Fruit fly (Drosophila melanogaster) whole organism, embryonic: ENCODE data around the gene CG43448.

Source experiments
- Aef1 ChIP-seq: fragments of 200-800 bp; sonication (Bioruptor generic); IDR thresholded peaks from 3 replicates; pipeline ENCODE4 v1.3.6; 2022; ENCODE audit warnings: missing biosample characterization, missing genetic modification characterization
- BtbVII ChIP-seq: fragments of 200-800 bp; sonication (Bioruptor generic); optimal IDR thresholded peaks from 3 replicates; lab custom pipeline; 2017; ENCODE audit warnings: missing biosample characterization, mild to moderate bottlenecking, missing genetic modification characterization
- CG12769 ChIP-seq: fragments of 200-800 bp; sonication (Bioruptor generic); optimal IDR thresholded peaks from 2 replicates; lab custom pipeline; 2019; ENCODE audit warnings: missing biosample characterization, mild to moderate bottlenecking, missing genetic modification characterization, moderate library complexity
- CG12942 ChIP-seq: fragments of 200-800 bp; sonication (Bioruptor generic); optimal IDR thresholded peaks from 3 replicates; lab custom pipeline; 2016; ENCODE audit warnings: missing biosample characterization, missing genetic modification characterization
- CG1603 ChIP-seq: fragments of 200-800 bp; sonication (Bioruptor generic); optimal IDR thresholded peaks from 2 replicates; lab custom pipeline; 2019; ENCODE audit warnings: missing biosample characterization, mild to moderate bottlenecking, missing genetic modification characterization, moderate library complexity
- CG16815 ChIP-seq: fragments of 200-800 bp; sonication (Bioruptor generic); optimal IDR thresholded peaks from 3 replicates; lab custom pipeline; 2017; ENCODE audit warnings: missing biosample characterization, mild to moderate bottlenecking, missing genetic modification characterization
- CG17612 ChIP-seq: fragments of 200-800 bp; sonication (Bioruptor generic); IDR thresholded peaks from 2 replicates; pipeline ENCODE4 v1.3.6; 2022; ENCODE audit warnings: missing biosample characterization, missing genetic modification characterization
- CG17912 ChIP-seq: fragments of 200-800 bp; sonication (Bioruptor generic); optimal IDR thresholded peaks from 2 replicates; lab custom pipeline; 2018; ENCODE audit warnings: missing biosample characterization, mild to moderate bottlenecking, missing genetic modification characterization
- CG18599 ChIP-seq: fragments of 200-800 bp; sonication (Bioruptor generic); optimal IDR thresholded peaks from 3 replicates; lab custom pipeline; 2017; ENCODE audit warnings: missing biosample characterization, missing genetic modification characterization, mild to moderate bottlenecking, moderate library complexity, missing genetic modification reagents
- CG2120 ChIP-seq: fragments of 200-800 bp; sonication (Bioruptor generic); optimal IDR thresholded peaks from 3 replicates; lab custom pipeline; 2016; ENCODE audit warnings: missing biosample characterization, missing genetic modification characterization
- CG2129 ChIP-seq: fragments of 200-800 bp; sonication (Bioruptor generic); IDR thresholded peaks from 2 replicates; pipeline ENCODE4 v1.3.6; 2022; ENCODE audit warnings: missing biosample characterization, missing genetic modification characterization; ENCODE audit not compliant: partially characterized antibody
- CG2199 ChIP-seq: fragments of 200-800 bp; sonication (Bioruptor generic); IDR thresholded peaks from 3 replicates; pipeline ENCODE4 v1.3.6; 2022; ENCODE audit warnings: missing biosample characterization, missing genetic modification characterization
- CG30403 ChIP-seq: fragments of 200-800 bp; sonication (Bioruptor generic); optimal IDR thresholded peaks from 3 replicates; lab custom pipeline; 2016; ENCODE audit warnings: missing biosample characterization, missing genetic modification characterization
- CG3065 ChIP-seq: fragments of 200-800 bp; sonication (Bioruptor generic); optimal IDR thresholded peaks from 2 replicates; lab custom pipeline; 2016; ENCODE audit warnings: missing biosample characterization, missing genetic modification characterization
- CG31224 ChIP-seq: fragments of 200-800 bp; sonication (Bioruptor generic); IDR thresholded peaks from 2 replicates; pipeline ENCODE4 v1.3.6; 2022; ENCODE audit warnings: missing biosample characterization, missing genetic modification characterization
- CG3726 ChIP-seq: fragments of 200-800 bp; sonication (Bioruptor generic); IDR thresholded peaks from 3 replicates; pipeline ENCODE4, ENCODE4 v1.3.6; 2022; ENCODE audit warnings: missing biosample characterization, missing genetic modification characterization
- CG4617 ChIP-seq: fragments of 200-800 bp; sonication (Bioruptor generic); optimal IDR thresholded peaks from 3 replicates; lab custom pipeline; 2016; ENCODE audit warnings: missing biosample characterization, missing genetic modification characterization, borderline replicate concordance
- CG4820 ChIP-seq: fragments of 200-800 bp; sonication (Bioruptor generic); optimal IDR thresholded peaks from 3 replicates; lab custom pipeline; 2016; ENCODE audit warnings: missing biosample characterization, missing genetic modification characterization
- CG6175 ChIP-seq: fragments of 200-800 bp; sonication (Bioruptor generic); IDR thresholded peaks from 3 replicates; pipeline ENCODE4 v1.3.6; 2022; ENCODE audit warnings: missing biosample characterization, missing genetic modification characterization
- CG6654 ChIP-seq: fragments of 200-800 bp; sonication (Bioruptor generic); optimal IDR thresholded peaks from 2 replicates; lab custom pipeline; 2017; ENCODE audit warnings: missing biosample characterization, mild to moderate bottlenecking, missing genetic modification characterization
- CG7372 ChIP-seq: fragments of 200-800 bp; sonication (Bioruptor generic); IDR thresholded peaks from 2 replicates; pipeline ENCODE4 v1.3.6; 2022; ENCODE audit warnings: missing biosample characterization, missing genetic modification characterization
- CG9876 ChIP-seq: fragments of 200-800 bp; sonication (Bioruptor generic); optimal IDR thresholded peaks from 2 replicates; lab custom pipeline; 2016; ENCODE audit warnings: missing biosample characterization, missing genetic modification characterization
- CHES-1-like ChIP-seq: fragments of 200-800 bp; sonication (Bioruptor generic); optimal IDR thresholded peaks from 2 replicates; lab custom pipeline; 2016; ENCODE audit warnings: missing biosample characterization, missing genetic modification characterization
- CTCF ChIP-seq: fragments of 200-800 bp; sonication (Bioruptor generic); optimal IDR thresholded peaks from 2 replicates; lab custom pipeline; 2017; ENCODE audit warnings: missing biosample characterization, mild to moderate bottlenecking, missing genetic modification characterization, moderate library complexity
- Dfd ChIP-seq, 2 experiments: fragments of >200 bp; optimal IDR thresholded peaks; 2 replicates each; lab custom pipeline; 2017; ENCODE audit warnings: missing biosample characterization in 2 of 2, missing genetic modification characterization in 2 of 2
- Elba2 ChIP-seq: fragments of 200-800 bp; sonication (Bioruptor generic); optimal IDR thresholded peaks from 3 replicates; lab custom pipeline; 2016; ENCODE audit warnings: missing biosample characterization, missing genetic modification characterization
- HLHmδ ChIP-seq: fragments of 200-800 bp; sonication (Bioruptor generic); optimal IDR thresholded peaks from 2 replicates; lab custom pipeline; 2018; ENCODE audit warnings: missing biosample characterization, mild to moderate bottlenecking, missing genetic modification characterization, moderate library complexity
- Hsf ChIP-seq: fragments of 200-800 bp; sonication (Bioruptor generic); optimal IDR thresholded peaks from 3 replicates; lab custom pipeline; 2016; ENCODE audit warnings: missing biosample characterization, missing genetic modification characterization
- Kr ChIP-seq: fragments of 200-800 bp; sonication (Bioruptor generic); optimal IDR thresholded peaks from 2 replicates; lab custom pipeline; 2017; ENCODE audit warnings: missing biosample characterization, mild to moderate bottlenecking, missing genetic modification characterization
- Mad ChIP-seq: fragments of 200-800 bp; sonication (Bioruptor generic); optimal IDR thresholded peaks from 2 replicates; lab custom pipeline; 2016; ENCODE audit warnings: missing biosample characterization, missing genetic modification characterization
- Mes4 ChIP-seq: fragments of 200-800 bp; sonication (Bioruptor generic); optimal IDR thresholded peaks from 2 replicates; lab custom pipeline; 2016; ENCODE audit warnings: missing biosample characterization, missing genetic modification characterization
- Side ChIP-seq: fragments of 200-800 bp; sonication (Bioruptor generic); optimal IDR thresholded peaks from 2 replicates; lab custom pipeline; 2016; ENCODE audit warnings: missing biosample characterization, missing genetic modification characterization
- Sox102F ChIP-seq: fragments of 200-800 bp; sonication (Bioruptor generic); optimal IDR thresholded peaks from 2 replicates; lab custom pipeline; 2018; ENCODE audit warnings: missing biosample characterization, mild to moderate bottlenecking, missing genetic modification characterization, moderate library complexity
- Sry-δ ChIP-seq: fragments of 200-800 bp; sonication (Bioruptor generic); optimal IDR thresholded peaks from 2 replicates; lab custom pipeline; 2016; ENCODE audit warnings: missing biosample characterization, missing genetic modification characterization
- Xbp1 ChIP-seq: fragments of 200-800 bp; sonication (Bioruptor generic); optimal IDR thresholded peaks from 3 replicates; lab custom pipeline; 2016; ENCODE audit warnings: missing biosample characterization, mild to moderate bottlenecking, missing genetic modification characterization
- caup ChIP-seq: fragments of 200-800 bp; sonication (Bioruptor generic); optimal IDR thresholded peaks from 3 replicates; lab custom pipeline; 2017; ENCODE audit warnings: missing biosample characterization, mild to moderate bottlenecking, missing genetic modification characterization, moderate library complexity; ENCODE audit not compliant: severe bottlenecking
- chm ChIP-seq: fragments of 200-800 bp; sonication (Bioruptor generic); IDR thresholded peaks from 2 replicates; pipeline ENCODE4 v1.3.6; 2022; ENCODE audit warnings: missing biosample characterization, missing genetic modification characterization
- crp ChIP-seq, 2 experiments: fragments of 200-800 bp; sonication (Bioruptor generic); optimal IDR thresholded peaks; 2 replicates in 1 of 2; 3 replicates in 1 of 2; lab custom pipeline; 2017; ENCODE audit warnings: missing biosample characterization in 2 of 2, missing genetic modification characterization in 2 of 2, mild to moderate bottlenecking in 1 of 2, moderate library complexity in 1 of 2
- da ChIP-seq: fragments of 200-800 bp; sonication (Bioruptor generic); optimal IDR thresholded peaks from 2 replicates; lab custom pipeline; 2016; ENCODE audit warnings: missing biosample characterization, missing genetic modification characterization
- dan ChIP-seq: fragments of 200-800 bp; sonication (Bioruptor generic); IDR thresholded peaks from 2 replicates; pipeline ENCODE4 v1.3.6; 2022; ENCODE audit warnings: missing biosample characterization, missing genetic modification characterization
- dpn ChIP-seq, 2 experiments: fragments of 200-800 bp; sonication (Bioruptor generic); optimal IDR thresholded peaks; 3 replicates each; lab custom pipeline; 2016; ENCODE audit warnings: missing biosample characterization in 2 of 2, missing genetic modification characterization in 2 of 2
- hbn ChIP-seq: fragments of 200-800 bp; sonication (Bioruptor generic); IDR thresholded peaks from 2 replicates; pipeline ENCODE4 v1.3.6; 2022; ENCODE audit warnings: missing biosample characterization, missing genetic modification characterization; ENCODE audit not compliant: partially characterized antibody
- knrl ChIP-seq: fragments of 200-800 bp; sonication (Bioruptor generic); IDR thresholded peaks from 3 replicates; pipeline ENCODE4 v1.3.6; 2022; ENCODE audit warnings: missing biosample characterization, missing genetic modification characterization; ENCODE audit not compliant: partially characterized antibody
- org-1 ChIP-seq: fragments of 200-800 bp; sonication (Bioruptor generic); optimal IDR thresholded peaks from 2 replicates; lab custom pipeline; 2017; ENCODE audit warnings: missing biosample characterization, missing genetic modification characterization
- psq ChIP-seq: fragments of 200-800 bp; sonication (Bioruptor generic); optimal IDR thresholded peaks from 2 replicates; lab custom pipeline; 2017; ENCODE audit warnings: missing biosample characterization, missing genetic modification characterization
- pzg ChIP-seq: fragments of 200-800 bp; sonication (Bioruptor generic); optimal IDR thresholded peaks from 3 replicates; lab custom pipeline; 2018; ENCODE audit warnings: missing biosample characterization, mild to moderate bottlenecking, missing genetic modification characterization, moderate library complexity
- rib ChIP-seq: fragments of 200-800 bp; sonication (Bioruptor generic); IDR thresholded peaks from 2 replicates; pipeline ENCODE4 v1.3.6; 2022; ENCODE audit warnings: missing biosample characterization, missing genetic modification characterization
- row ChIP-seq: fragments of 200-800 bp; sonication (Bioruptor generic); IDR thresholded peaks from 3 replicates; pipeline ENCODE4 v1.3.6; 2022; ENCODE audit warnings: missing biosample characterization, missing genetic modification characterization
- tin ChIP-seq: fragments of 200-800 bp; sonication (Bioruptor generic); optimal IDR thresholded peaks from 3 replicates; lab custom pipeline; 2016; ENCODE audit warnings: missing biosample characterization, missing genetic modification characterization
- trem ChIP-seq: fragments of 200-800 bp; optimal IDR thresholded peaks from 3 replicates; lab custom pipeline; 2019; ENCODE audit warnings: missing biosample characterization, mild to moderate bottlenecking, missing genetic modification characterization, moderate library complexity
- unc-4 ChIP-seq: fragments of 200-800 bp; sonication (Bioruptor generic); IDR thresholded peaks from 2 replicates; pipeline ENCODE4 v1.3.6; 2022; ENCODE audit warnings: missing biosample characterization, missing genetic modification characterization; ENCODE audit not compliant: partially characterized antibody

Gene CG43448

DNA sequence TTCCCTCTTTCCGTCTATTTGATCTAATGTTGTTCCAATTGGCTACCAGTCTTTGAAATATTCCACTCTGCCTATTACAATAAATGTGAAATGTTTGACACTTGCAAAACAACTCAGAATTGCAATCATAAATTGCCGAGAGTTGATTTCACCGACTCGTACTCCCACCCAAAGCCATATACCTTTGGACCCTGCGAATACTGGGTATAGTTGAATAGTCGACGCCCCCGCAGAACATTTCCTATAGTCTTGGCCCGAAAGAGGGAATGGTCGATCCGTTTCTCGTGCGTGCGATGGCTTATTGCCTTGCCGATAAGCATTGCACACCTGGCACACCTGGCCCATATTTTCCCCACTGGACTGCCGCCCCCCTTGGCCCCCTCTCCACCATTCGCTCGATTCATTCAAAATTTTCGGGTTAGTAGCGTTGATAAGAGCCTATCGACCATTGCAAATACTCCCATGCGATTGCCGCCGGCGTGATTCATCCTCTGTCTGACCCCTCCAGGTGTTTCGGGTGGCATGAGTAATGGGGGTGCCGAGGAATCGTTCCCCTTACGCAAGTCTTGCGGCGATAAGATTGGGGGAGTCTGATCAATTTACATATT, 37.3 kb downstream of the CG43448 start (continued):
- TF ChIP-seq CG17912 (GFP tag; lab: Kevin White, UChicago): no peak
- no peak for TF ChIP-seq Mes4 (GFP tag; lab: Kevin White, UChicago)
- no peak for TF ChIP-seq unc-4 (GFP tag; lab: Robert Waterston, UW)
- no peak for TF ChIP-seq CG31224 (GFP tag; lab: Robert Waterston, UW)
- TF ChIP-seq CG2129 (GFP tag; lab: Robert Waterston, UW): no peak
- TF ChIP-seq CG30403: peak; percentile 12
- TF ChIP-seq org-1 (GFP tag; lab: Kevin White, UChicago): no peak
- no peak for TF ChIP-seq CTCF (GFP tag; lab: Kevin White, UChicago)
- TF ChIP-seq dan (GFP tag; lab: Robert Waterston, UW): no peak
- TF ChIP-seq Xbp1 (GFP tag; lab: Kevin White, UChicago): peak; percentile 11
- TF ChIP-seq CG17612 (GFP tag; lab: Robert Waterston, UW): no peak
- TF ChIP-seq trem (tag; lab: Kevin White, UChicago): no peak
- TF ChIP-seq CG4820 (GFP tag; lab: Kevin White, UChicago): no peak
- TF ChIP-seq CG2199 (GFP tag; lab: Robert Waterston, UW): no peak
- TF ChIP-seq CG6175: no peak
- peak; percentile 15 for TF ChIP-seq CHES-1-like (GFP tag; lab: Kevin White, UChicago)
- no peak for TF ChIP-seq HLHmδ (GFP tag; lab: Kevin White, UChicago)
- no peak for TF ChIP-seq CG12942
- TF ChIP-seq CG16815: no peak
- no peak for TF ChIP-seq Sry-δ
- peak; percentile 72 for TF ChIP-seq row (GFP tag; lab: Robert Waterston, UW)
- TF ChIP-seq tin (GFP tag; lab: Kevin White, UChicago): no peak
- no peak for TF ChIP-seq CG6654
- TF ChIP-seq CG3065 (GFP tag; lab: Kevin White, UChicago): no peak
- TF ChIP-seq Kr (GFP tag; lab: Kevin White, UChicago): no peak
- peak; percentile 24 to 44 for TF ChIP-seq dpn (GFP tag; optimal IDR thresholded peaks at IDR 0.05; lab: Kevin White, UChicago)
- TF ChIP-seq pzg (GFP tag; lab: Kevin White, UChicago): no peak
- TF ChIP-seq da (GFP tag; lab: Kevin White, UChicago): peak; percentile 13
- TF ChIP-seq chm (GFP tag; lab: Robert Waterston, UW): no peak
- no peak for TF ChIP-seq CG3726 (GFP tag; lab: Robert Waterston, UW)
- no peak for TF ChIP-seq caup (GFP tag; lab: Kevin White, UChicago)
- peak; percentile 55 for TF ChIP-seq CG2120
- peak; percentile 42 for TF ChIP-seq CG18599
- no peak for TF ChIP-seq Dfd (GFP tag; optimal IDR thresholded peaks at IDR 0.05; lab: Kevin White, UChicago)
- TF ChIP-seq crp (GFP tag; optimal IDR thresholded peaks at IDR 0.05; lab: Kevin White, UChicago): no peak
- TF ChIP-seq CG4617 (GFP tag; lab: Kevin White, UChicago): no peak
- no peak for TF ChIP-seq Hsf (GFP tag; lab: Kevin White, UChicago)
- no peak for TF ChIP-seq Mad (GFP tag; lab: Kevin White, UChicago)
- TF ChIP-seq Side (GFP tag; lab: Kevin White, UChicago): peak; percentile 33
- no peak for TF ChIP-seq BtbVII (GFP tag; lab: Kevin White, UChicago)
- no peak for TF ChIP-seq rib (GFP tag; lab: Robert Waterston, UW)
- TF ChIP-seq Aef1 (GFP tag; lab: Robert Waterston, UW): no peak
- TF ChIP-seq CG1603 (tag; lab: Kevin White, UChicago): no peak
- no peak for TF ChIP-seq CG7372
- TF ChIP-seq Sox102F (GFP tag; lab: Kevin White, UChicago): peak; percentile 37
- TF ChIP-seq knrl (GFP tag; lab: Robert Waterston, UW): no peak
- no peak for TF ChIP-seq hbn (GFP tag; lab: Robert Waterston, UW)
- no peak for TF ChIP-seq CG9876 (GFP tag; lab: Kevin White, UChicago)
- no peak for TF ChIP-seq Elba2 (GFP tag; lab: Kevin White, UChicago)
- TF ChIP-seq CG12769 (tag; lab: Kevin White, UChicago): peak; percentile 96
- no peak for TF ChIP-seq psq (GFP tag; lab: Kevin White, UChicago)
